Fruit fly (Drosophila melanogaster): ENCODE data around the gene sordd1.

The sordd1 gene

dm6 chrX:15811666-15812614 is 16.1 kb upstream of the sordd1 start (continued):
- TF ChIP-seq Atf-2 (GFP tag; optimal IDR thresholded peaks at IDR 0.05) (no peak), Hand (GFP tag; optimal IDR thresholded peaks at IDR 0.05) (no peak), run (tag; optimal IDR thresholded peaks at IDR 0.05) (no peak), gro (GFP tag; optimal IDR thresholded peaks at IDR 0.05) (no peak), dpn (GFP tag; optimal IDR thresholded peaks at IDR 0.05) (no peak), CG31224 (GFP tag; IDR thresholded peaks at IDR 0.05) (no peak), inv (GFP tag; IDR thresholded peaks at IDR 0.05; ENCODE audit: partially characterized antibody) (no peak; the same call in 1 of the 2 replicates), CG8765 (GFP tag; IDR thresholded peaks at IDR 0.05) (0 out of 2 replicates have a peak, but pooled peaks have one; percentile 26), CG17328 (GFP tag; IDR thresholded peaks at IDR 0.05) (no peak), sens-2 (GFP tag; IDR thresholded peaks at IDR 0.05) (no peak), Lhr (GFP tag; optimal IDR thresholded peaks at IDR 0.05) (no peak), CG2199 (GFP tag; IDR thresholded peaks at IDR 0.05) (0 out of 3 replicates have a peak, but pooled peaks have one; percentile 23), HmgZ (tag; optimal IDR thresholded peaks at IDR 0.05) (no peak), ind (GFP tag; optimal IDR thresholded peaks at IDR 0.05) (no peak), br (optimal IDR thresholded peaks at IDR 0.05) (no peak), nerfin-2 (GFP tag; IDR thresholded peaks at IDR 0.05; ENCODE audit: partially characterized antibody) (no peak), ftz-f1 (GFP tag; optimal IDR thresholded peaks at IDR 0.05) (no peak), CG10431 (GFP tag; optimal IDR thresholded peaks at IDR 0.05) (peak; percentile 76), CG11723 (GFP tag; optimal IDR thresholded peaks at IDR 0.05) (no peak), abd-A (tag; optimal IDR thresholded peaks at IDR 0.05) (peak; percentile 64), NC2α (GFP tag; optimal IDR thresholded peaks at IDR 0.05) (no peak), CG7556 (GFP tag; optimal IDR thresholded peaks at IDR 0.05) (no peak), CG10209 (GFP tag; optimal IDR thresholded peaks at IDR 0.05) (no peak), seq (GFP tag; IDR thresholded peaks at IDR 0.05) (no peak; the same call in 1 of the 2 replicates), tup (GFP tag; optimal IDR thresholded peaks at IDR 0.05) (no peak), CG14710 (tag; optimal IDR thresholded peaks at IDR 0.05) (peak; percentile 10), sr (GFP tag; IDR thresholded peaks at IDR 0.05) (peak; percentile 82), wdn (GFP tag; IDR thresholded peaks at IDR 0.05) (no peak), CG32532 (GFP tag; IDR thresholded peaks at IDR 0.05) (peak; percentile 62; the same call in 1 of the 2 replicates), CG12299 (tag; optimal IDR thresholded peaks at IDR 0.05) (no peak), H2.0 (GFP tag; IDR thresholded peaks at IDR 0.05) (no peak), dan (GFP tag; IDR thresholded peaks at IDR 0.05) (no peak), CG10267 (tag; optimal IDR thresholded peaks at IDR 0.05) (no peak), MTF-1 (GFP tag; optimal IDR thresholded peaks at IDR 0.05; ENCODE audit: borderline replicate concordance) (no peak), CG5953 (GFP tag; IDR thresholded peaks at IDR 0.05) (no peak), gsb (GFP tag; IDR thresholded peaks at IDR 0.05) (no peak), HLH3B (GFP tag; IDR thresholded peaks at IDR 0.05) (peak; percentile 14; the same call in 1 of the 2 replicates), CG13296 (GFP tag; optimal IDR thresholded peaks at IDR 0.05) (no peak), bowl (GFP tag; IDR thresholded peaks at IDR 0.05) (no peak; the same call in 1 of the 2 replicates), CG12659 (GFP tag; optimal IDR thresholded peaks at IDR 0.05) (no peak), Doc3 (GFP tag; IDR thresholded peaks at IDR 0.05; ENCODE audit: partially characterized antibody) (no peak), CG11504 (tag; optimal IDR thresholded peaks at IDR 0.05) (no peak), salm (tag; optimal IDR thresholded peaks at IDR 0.05) (no peak), pho (GFP tag; optimal IDR thresholded peaks at IDR 0.05) (no peak), CG2129 (GFP tag; IDR thresholded peaks at IDR 0.05; ENCODE audit: partially characterized antibody) (0 out of 2 replicates have a peak, but pooled peaks have one; percentile 13), ttk (GFP tag; IDR thresholded peaks at IDR 0.05) (no peak), pum (GFP tag; optimal IDR thresholded peaks at IDR 0.05) (no peak), NfI (GFP tag; optimal IDR thresholded peaks at IDR 0.05) (no peak), en (GFP tag; optimal IDR thresholded peaks at IDR 0.05) (no peak)
